Worm (Caenorhabditis elegans): ENCODE measurements around the gene Y75B12B.13.
"Not testable (repeated sequence)": the region's sequence is repeated elsewhere in the genome, so short reads cannot be mapped to it uniquely, and the experiment has no call there.

The Y75B12B.13 gene

DNA sequence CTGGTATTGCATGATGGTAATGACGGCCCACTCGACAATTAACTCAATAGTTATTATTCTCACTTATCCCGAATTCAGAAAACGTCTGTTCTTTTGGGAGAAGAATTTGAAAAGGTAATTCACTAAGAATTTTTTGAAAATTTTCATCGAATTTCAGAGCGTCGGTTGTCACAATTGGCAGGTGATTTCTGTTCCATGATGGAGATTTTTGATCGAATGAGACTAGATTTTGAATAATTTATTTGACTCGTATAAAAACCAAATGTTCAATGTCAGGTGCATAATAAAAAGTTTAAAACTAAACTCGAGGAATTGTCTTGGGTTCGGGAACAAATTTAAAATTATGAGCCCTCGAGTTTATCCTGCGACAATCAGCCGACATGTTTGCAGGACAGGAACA lies 22.9 kb upstream of the Y75B12B.13 start, which contains the start of gene sri-25:
Gene sri-25 (plus strand): TSS at position 301 of the 400 bp plus-strand sequence.
- no peak for TF ChIP-seq ztf-16 (tag; optimal IDR thresholded peaks at IDR 0.05)
- no peak for TF ChIP-seq sdc-2 (tag; optimal IDR thresholded peaks at IDR 0.05)
- no peak for TF ChIP-seq pat-9 (tag; optimal IDR thresholded peaks at IDR 0.05)
- no peak for TF ChIP-seq pha-2 (tag; optimal IDR thresholded peaks at IDR 0.05)
- TF ChIP-seq ceh-9 (tag; optimal IDR thresholded peaks at IDR 0.05): no peak

DNA sequence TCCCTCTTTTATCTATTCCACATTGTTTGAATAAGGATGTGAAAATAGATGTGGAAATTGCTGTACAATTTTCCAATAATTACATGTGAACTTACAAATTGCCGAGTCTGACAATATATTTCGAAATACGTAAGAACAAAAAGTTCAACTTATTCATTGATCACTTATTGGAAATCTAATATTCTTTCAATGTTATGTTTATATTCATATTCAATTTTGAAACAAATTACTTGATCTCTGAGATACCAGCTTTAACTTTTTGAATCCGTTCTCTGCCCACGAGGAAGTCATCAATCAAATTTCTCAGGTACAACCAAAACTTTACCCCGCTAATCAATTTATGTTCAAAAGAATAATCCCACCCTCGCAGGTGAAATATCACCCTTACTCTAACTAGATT lies 21.4 kb upstream of the Y75B12B.13 start, which contains the start of gene sri-26:
Gene sri-26 (plus strand): TSS at position 301 of the 400 bp plus-strand sequence.
- not testable (repeated sequence) for TF ChIP-seq ceh-22, madf-2, ceh-34 (tag; optimal IDR thresholded peaks at IDR 0.05)

DNA sequence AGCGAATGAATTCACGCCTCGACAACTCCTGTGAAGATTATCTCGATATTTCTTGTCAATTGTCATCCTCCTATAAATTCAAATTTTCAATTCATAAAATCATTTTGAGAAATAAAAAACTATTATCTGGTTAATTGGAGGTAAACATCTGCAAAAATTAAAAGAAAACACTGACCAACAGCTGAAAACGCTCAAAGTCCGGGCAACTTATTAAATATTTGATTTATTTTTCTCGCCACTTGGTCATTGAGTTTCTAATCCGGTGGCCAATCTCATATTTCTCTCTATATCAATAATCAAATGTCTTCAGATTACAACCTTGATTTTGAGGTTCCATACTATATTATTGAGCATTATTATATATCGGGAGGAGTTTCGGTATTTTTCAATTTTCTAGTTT lies 18.1 kb upstream of the Y75B12B.13 start, which contains the start of gene sri-24:
Gene sri-24 (plus strand): TSS at position 301 of the 400 bp plus-strand sequence.
- TF ChIP-seq unc-3 (GFP tag; conservative IDR thresholded peaks at IDR 0.05); unc-3 (tag; optimal IDR thresholded peaks at IDR 0.05); fkh-6 (tag; optimal IDR thresholded peaks at IDR 0.05); pqm-1 (tag; optimal IDR thresholded peaks at IDR 0.05): not testable (repeated sequence)

DNA sequence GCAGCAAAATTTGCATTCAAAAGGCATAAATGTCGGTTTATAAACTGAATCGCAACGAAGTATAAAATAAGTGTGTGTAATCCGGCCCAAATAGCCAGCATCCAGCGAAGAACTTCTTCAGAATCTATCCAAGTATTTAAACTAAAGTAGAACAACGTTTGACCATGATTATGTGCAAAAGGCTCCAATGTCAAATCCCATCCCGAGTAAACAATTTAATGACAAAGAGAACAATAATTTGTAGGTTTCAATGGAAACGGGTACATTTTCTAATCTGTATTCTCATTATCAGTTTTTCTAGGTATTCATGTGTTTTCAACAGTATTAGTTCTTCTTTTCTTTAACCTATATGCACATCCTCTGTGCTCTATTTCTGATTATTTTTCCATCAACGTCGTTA lies 13.9 kb upstream of the Y75B12B.13 start, which contains the start of gene C41G6.12:
Gene C41G6.12 (minus strand): TSS at position 101 of the 400 bp plus-strand sequence.
- not testable (repeated sequence) for TF ChIP-seq unc-86 (tag; optimal IDR thresholded peaks at IDR 0.05); hlh-30 (tag; optimal IDR thresholded peaks at IDR 0.05; ENCODE audit: insufficient read depth); ceh-45 (GFP tag; IDR thresholded peaks at IDR 0.05)

DNA sequence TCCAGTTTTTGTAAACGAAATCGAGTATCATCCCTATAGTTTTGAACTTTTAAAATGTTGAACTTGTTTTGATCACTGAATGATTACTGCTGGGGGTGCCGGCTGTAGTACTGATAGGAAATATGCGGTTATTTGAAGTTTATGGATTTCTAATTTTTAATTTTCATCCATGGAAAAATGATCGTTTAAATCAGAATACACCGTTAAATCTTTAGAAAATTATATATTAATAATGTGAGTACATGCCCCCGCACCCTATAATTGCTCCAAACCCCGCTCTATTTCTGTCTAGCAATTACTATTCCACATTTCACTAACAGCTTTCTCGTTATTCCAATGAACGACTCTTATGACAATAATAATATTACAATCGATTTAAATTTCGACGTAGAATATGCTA lies 6.0 kb upstream of the Y75B12B.13 start, which contains the start of gene Y75B12B.10:
Gene Y75B12B.10 (plus strand): TSS at position 301 of the 400 bp plus-strand sequence.
- TF ChIP-seq ceh-6 (GFP tag; optimal IDR thresholded peaks at IDR 0.05): no peak
- no peak for TF ChIP-seq unc-3 (GFP tag; conservative IDR thresholded peaks at IDR 0.05)
- no peak for TF ChIP-seq unc-3 (tag; optimal IDR thresholded peaks at IDR 0.05)
- no peak for TF ChIP-seq C08G9.2 (tag; optimal IDR thresholded peaks at IDR 0.05)
- TF ChIP-seq T23F11.4 (GFP tag; optimal IDR thresholded peaks at IDR 0.05): no peak

DNA sequence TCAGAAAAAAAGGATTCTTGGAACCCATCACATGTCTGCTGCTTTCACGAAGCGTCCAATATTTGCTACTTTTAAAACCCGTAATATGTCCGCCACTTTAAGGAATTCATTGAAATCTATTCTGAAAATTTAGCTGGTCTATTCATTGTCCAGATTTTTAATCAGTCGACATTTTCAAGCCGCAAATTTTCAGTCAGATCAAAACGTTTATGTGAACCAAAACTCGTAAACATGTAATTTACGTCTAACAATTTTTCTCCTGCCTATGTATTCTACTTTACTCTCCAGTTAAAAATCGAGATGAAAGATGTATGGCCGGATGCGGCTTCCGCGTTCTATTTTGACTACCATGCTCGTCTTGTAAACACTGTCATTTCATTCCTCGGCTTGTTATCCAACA lies 4.1 kb upstream of the Y75B12B.13 start, which contains the start of gene srw-1:
Gene srw-1 (plus strand): TSS at position 301 of the 400 bp plus-strand sequence.
- no peak for TF ChIP-seq ets-4 (tag; optimal IDR thresholded peaks at IDR 0.05)
- TF ChIP-seq madf-2 (tag; optimal IDR thresholded peaks at IDR 0.05): no peak
- TF ChIP-seq F13H6.1 (tag; optimal IDR thresholded peaks at IDR 0.05): no peak

DNA sequence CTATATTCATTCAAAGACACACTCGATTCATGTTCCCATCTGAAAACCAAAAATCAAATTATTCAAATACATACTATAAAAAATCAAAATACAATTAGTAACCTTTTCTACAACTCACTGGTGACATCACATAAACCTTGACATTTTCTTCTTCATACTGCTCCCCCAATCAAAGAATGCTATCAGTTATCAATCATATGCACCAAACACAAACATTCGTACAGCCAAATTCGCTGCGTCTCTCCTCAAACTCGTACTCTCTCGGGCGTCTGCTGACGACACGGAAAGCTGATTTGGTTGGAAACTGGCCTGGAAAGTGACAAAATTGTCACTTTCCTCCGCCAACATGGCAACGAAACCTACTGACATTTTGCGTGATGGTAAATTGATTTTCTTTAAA lies 1.4 kb downstream of the Y75B12B.13 start, which contains the start of gene plc-2:
Gene plc-2 (plus strand): TSS at position 196 of the 400 bp plus-strand sequence.
- no peak for TF ChIP-seq mec-3 (tag; optimal IDR thresholded peaks at IDR 0.05; ENCODE audit: borderline replicate concordance)
- TF ChIP-seq tbx-7 (tag; optimal IDR thresholded peaks at IDR 0.05): no peak
- no peak for TF ChIP-seq gmeb-2 (tag; optimal IDR thresholded peaks at IDR 0.05)
- TF ChIP-seq ceh-19 (GFP tag; optimal IDR thresholded peaks at IDR 0.05): no peak

DNA sequence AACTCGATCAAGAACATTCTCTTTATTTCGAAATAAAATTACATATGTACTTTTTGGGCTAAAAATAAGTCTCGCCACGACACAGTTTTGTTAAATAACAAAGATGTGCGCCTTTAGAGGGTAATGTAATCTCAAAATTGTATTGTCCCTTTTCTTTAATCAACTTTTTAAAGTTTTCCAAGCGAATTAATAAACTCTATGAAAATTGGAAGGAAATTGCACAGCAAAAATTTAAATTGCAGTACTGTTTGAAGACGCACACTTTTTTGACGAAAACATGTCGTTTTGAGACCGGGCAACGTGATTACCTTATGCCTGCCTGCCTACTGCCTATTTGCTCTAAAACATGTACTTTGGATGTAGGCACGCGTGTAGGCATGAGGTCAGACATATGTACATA lies 1.8 kb downstream of the Y75B12B.13 start:
- TF ChIP-seq odd-2 (tag; optimal IDR thresholded peaks at IDR 0.05) (no peak), unc-3 (GFP tag; conservative IDR thresholded peaks at IDR 0.05) (no peak), unc-3 (tag; optimal IDR thresholded peaks at IDR 0.05) (no peak), sox-4 (tag; optimal IDR thresholded peaks at IDR 0.05) (no peak), pat-9 (tag; optimal IDR thresholded peaks at IDR 0.05) (no peak), lin-11 (tag; optimal IDR thresholded peaks at IDR 0.05) (no peak), nhr-232 (tag; optimal IDR thresholded peaks at IDR 0.05) (no peak), K02D7.2 (tag; optimal IDR thresholded peaks at IDR 0.05) (no peak), hlh-13 (GFP tag; optimal IDR thresholded peaks at IDR 0.05) (no peak), ets-4 (tag; optimal IDR thresholded peaks at IDR 0.05) (no peak), ceh-34 (tag; optimal IDR thresholded peaks at IDR 0.05) (no peak), ceh-9 (tag; optimal IDR thresholded peaks at IDR 0.05) (no peak), ceh-19 (GFP tag; optimal IDR thresholded peaks at IDR 0.05) (no peak), rnt-1 (tag; optimal IDR thresholded peaks at IDR 0.05) (no peak), pha-2 (tag; optimal IDR thresholded peaks at IDR 0.05) (no peak), T23F11.4 (GFP tag; optimal IDR thresholded peaks at IDR 0.05) (no peak), ceh-2 (tag; optimal IDR thresholded peaks at IDR 0.05) (no peak)
